Worm (Caenorhabditis elegans): ENCODE measurements around the gene srw-48.

- TF ChIP-seq zag-1 (tag; optimal IDR thresholded peaks at IDR 0.05) (no peak), elt-3 (tag; optimal IDR thresholded peaks at IDR 0.05) (no peak), nhr-28 (tag; optimal IDR thresholded peaks at IDR 0.05) (no peak), lsy-12 (tag; optimal IDR thresholded peaks at IDR 0.05) (no peak), ama-1 (optimal IDR thresholded peaks at IDR 0.05) (no peak), nhr-11 (tag; optimal IDR thresholded peaks at IDR 0.05) (no peak)
These were observed 47.0 kb downstream of the srw-48 start, which contains the start of gene sru-44 for ce11 chrV:16467840-16468239.
